Worm (Caenorhabditis elegans) whole organism, L4/young adult: ENCODE measurements around the gene F19G12.8.

Experiments
- W03F9.2 ChIP-seq: fragments of 150-350 bp; optimal IDR thresholded peaks from 2 replicates; lab custom pipeline; 2014; ENCODE audit warnings: missing biosample characterization, missing genetic modification characterization
- dao-5 ChIP-seq: sonication (generic microtip); optimal IDR thresholded peaks from 2 replicates; lab custom pipeline; 2016; ENCODE audit warnings: missing genotype, missing genetic modification characterization, moderate library complexity, missing compliant biosample characterization
- him-1 ChIP-seq: sonication (generic microtip); optimal IDR thresholded peaks from 2 replicates; lab custom pipeline; 2016; ENCODE audit warnings: missing genotype, missing genetic modification reagents, missing genetic modification characterization, missing compliant biosample characterization

DNA sequence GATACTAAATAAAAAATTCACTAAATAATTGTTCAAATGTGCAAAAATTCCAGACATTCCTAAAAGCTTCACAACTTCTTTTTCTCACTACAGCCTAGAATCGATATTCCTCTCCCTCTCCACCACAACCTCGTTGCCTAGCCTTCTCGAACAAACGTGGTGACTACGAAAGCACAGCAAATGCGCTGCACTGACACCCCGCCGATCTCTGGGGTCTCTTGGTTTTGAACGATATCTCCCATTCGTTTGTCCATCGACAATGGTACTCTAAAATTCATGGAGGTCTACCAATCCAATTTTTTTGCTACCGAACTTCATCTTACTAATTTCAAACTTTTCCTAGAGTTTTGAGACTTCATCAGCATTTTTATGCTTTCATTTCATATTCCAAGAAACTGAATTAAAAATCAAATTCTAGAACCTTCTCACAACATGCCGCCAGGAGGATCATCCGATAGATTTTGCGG, 33.3 kb downstream of the F19G12.8 start, which contains the start of gene W05H7.1:
- no peak for TF ChIP-seq him-1 (tag; lab: Kevin White, UChicago)
- TF ChIP-seq W03F9.2, result no peak
- no peak for TF ChIP-seq dao-5
